Worm (Caenorhabditis elegans): ENCODE measurements around the gene F54D12.9.

ce11 chrII:1400105-1400504 lies 18.6 kb upstream of the F54D12.9 start, which contains the start of gene F54D12.1:
- TF ChIP-seq elt-3 (tag; optimal IDR thresholded peaks at IDR 0.05) (no peak), lsy-2 (tag; optimal IDR thresholded peaks at IDR 0.05) (no peak)
